Fruit fly (Drosophila melanogaster) whole organism, embryonic: Measurements from ENCODE around the gene TRAM.

ENCODE experiments used
- Abd-B ChIP-seq: fragments of 200-800 bp; sonication (Bioruptor generic); optimal IDR thresholded peaks from 2 replicates; lab custom pipeline; 2018; ENCODE audit warnings: missing biosample characterization, mild to moderate bottlenecking, missing genetic modification characterization, moderate library complexity
- Antp ChIP-seq: fragments of 200-800 bp; sonication (Bioruptor generic); optimal IDR thresholded peaks from 3 replicates; lab custom pipeline; 2016; ENCODE audit warnings: missing biosample characterization, missing genetic modification characterization
- C15 ChIP-seq: fragments of 200-800 bp; sonication (Bioruptor generic); IDR thresholded peaks from 3 replicates; pipeline ENCODE4 v1.3.6; 2022; ENCODE audit warnings: missing biosample characterization, missing genetic modification characterization
- CG10274 ChIP-seq: fragments of 200-800 bp; sonication (Bioruptor generic); optimal IDR thresholded peaks from 3 replicates; lab custom pipeline; 2017; ENCODE audit warnings: missing biosample characterization, mild to moderate bottlenecking, missing genetic modification characterization
- CG11504 ChIP-seq: fragments of 200-800 bp; sonication (Bioruptor generic); optimal IDR thresholded peaks from 3 replicates; lab custom pipeline; 2019; ENCODE audit warnings: missing biosample characterization, mild to moderate bottlenecking, missing genetic modification characterization, moderate library complexity
- CG12219 ChIP-seq: fragments of 200-800 bp; sonication (Bioruptor generic); optimal IDR thresholded peaks from 3 replicates; lab custom pipeline; 2018; ENCODE audit warnings: missing biosample characterization, mild to moderate bottlenecking, missing genetic modification characterization
- CG13123 ChIP-seq: fragments of 200-800 bp; sonication (Bioruptor generic); optimal IDR thresholded peaks from 2 replicates; lab custom pipeline; 2016; ENCODE audit warnings: missing biosample characterization, missing genetic modification characterization
- CG13624 ChIP-seq: fragments of 200-800 bp; sonication (Bioruptor generic); optimal IDR thresholded peaks from 2 replicates; lab custom pipeline; 2016; ENCODE audit warnings: missing biosample characterization, missing genetic modification characterization
- CG13775 ChIP-seq: fragments of 200-800 bp; sonication (Bioruptor generic); optimal IDR thresholded peaks from 3 replicates; lab custom pipeline; 2017; ENCODE audit warnings: missing biosample characterization, mild to moderate bottlenecking, missing genetic modification characterization
- CG1603 ChIP-seq: fragments of 200-800 bp; sonication (Bioruptor generic); optimal IDR thresholded peaks from 2 replicates; lab custom pipeline; 2019; ENCODE audit warnings: missing biosample characterization, mild to moderate bottlenecking, missing genetic modification characterization, moderate library complexity
- CG17912 ChIP-seq: fragments of 200-800 bp; sonication (Bioruptor generic); optimal IDR thresholded peaks from 2 replicates; lab custom pipeline; 2018; ENCODE audit warnings: missing biosample characterization, mild to moderate bottlenecking, missing genetic modification characterization
- CG1832 ChIP-seq: fragments of 200-800 bp; sonication (Bioruptor generic); optimal IDR thresholded peaks from 2 replicates; lab custom pipeline; 2017; ENCODE audit warnings: missing biosample characterization, mild to moderate bottlenecking, missing genetic modification characterization, inconsistent platforms
- CG31365 ChIP-seq: fragments of 200-800 bp; sonication (Bioruptor generic); optimal IDR thresholded peaks from 2 replicates; lab custom pipeline; 2018; ENCODE audit warnings: missing biosample characterization, mild to moderate bottlenecking, missing genetic modification characterization
- CG42726 ChIP-seq: fragments of 200-800 bp; sonication (Bioruptor generic); IDR thresholded peaks from 2 replicates; pipeline ENCODE4 v1.3.6; 2022; ENCODE audit warnings: missing biosample characterization, missing genetic modification characterization; ENCODE audit not compliant: partially characterized antibody
- CG6791 ChIP-seq: fragments of 200-800 bp; sonication (Bioruptor generic); IDR thresholded peaks from 3 replicates; pipeline ENCODE4 v1.3.6; 2022; ENCODE audit warnings: missing biosample characterization, missing genetic modification characterization; ENCODE audit not compliant: partially characterized antibody
- CG7271 ChIP-seq: fragments of 200-800 bp; sonication (Bioruptor generic); optimal IDR thresholded peaks from 2 replicates; lab custom pipeline; 2018; ENCODE audit warnings: missing biosample characterization, mild to moderate bottlenecking, missing genetic modification characterization, moderate library complexity
- CG8478 ChIP-seq: fragments of >200 bp; optimal IDR thresholded peaks from 2 replicates; lab custom pipeline; 2018
- Chrac-16 ChIP-seq: fragments of 200-800 bp; sonication (Bioruptor generic); optimal IDR thresholded peaks from 3 replicates; lab custom pipeline; 2016; ENCODE audit warnings: missing biosample characterization, missing genetic modification characterization
- Dek ChIP-seq: fragments of 200-800 bp; sonication (Bioruptor generic); optimal IDR thresholded peaks from 3 replicates; lab custom pipeline; 2019; ENCODE audit warnings: missing biosample characterization, mild to moderate bottlenecking, missing genetic modification characterization, moderate library complexity
- Elba2 ChIP-seq: fragments of 200-800 bp; sonication (Bioruptor generic); optimal IDR thresholded peaks from 3 replicates; lab custom pipeline; 2016; ENCODE audit warnings: missing biosample characterization, missing genetic modification characterization
- Gug ChIP-seq: fragments of 200-800 bp; sonication (Bioruptor generic); IDR thresholded peaks from 4 replicates; pipeline ENCODE4 v1.3.6; 2022; ENCODE audit warnings: missing biosample characterization, missing genetic modification characterization
- HLH3B ChIP-seq: fragments of 200-800 bp; sonication (Bioruptor generic); IDR thresholded peaks from 2 replicates; pipeline ENCODE4 v1.3.6; 2022; ENCODE audit warnings: missing biosample characterization, missing genetic modification characterization
- Hr51 ChIP-seq, 2 experiments: fragments of 200-800 bp; sonication (Bioruptor generic); optimal IDR thresholded peaks; 2 replicates in 1 of 2; 3 replicates in 1 of 2; lab custom pipeline; 2016 to 2018; ENCODE audit warnings: missing biosample characterization in 2 of 2, missing genetic modification characterization in 2 of 2, mild to moderate bottlenecking in 1 of 2, moderate library complexity in 1 of 2
- Mad ChIP-seq: fragments of 200-800 bp; sonication (Bioruptor generic); optimal IDR thresholded peaks from 2 replicates; lab custom pipeline; 2016; ENCODE audit warnings: missing biosample characterization, missing genetic modification characterization
- Nf-YC ChIP-seq: fragments of 200-800 bp; optimal IDR thresholded peaks from 3 replicates; lab custom pipeline; 2019; ENCODE audit warnings: missing biosample characterization, mild to moderate bottlenecking, missing genetic modification characterization, moderate library complexity
- Opbp ChIP-seq: fragments of 200-800 bp; sonication (Bioruptor generic); IDR thresholded peaks from 3 replicates; pipeline ENCODE4 v1.3.6; 2022; ENCODE audit warnings: missing biosample characterization, missing genetic modification characterization; ENCODE audit not compliant: partially characterized antibody
- ac ChIP-seq: fragments of 200-800 bp; sonication (Bioruptor generic); optimal IDR thresholded peaks from 3 replicates; lab custom pipeline; 2017; ENCODE audit warnings: missing biosample characterization, mild to moderate bottlenecking, missing genetic modification characterization
- al ChIP-seq: fragments of 200-800 bp; sonication (Bioruptor generic); IDR thresholded peaks from 2 replicates; pipeline ENCODE4 v1.3.6; 2022; ENCODE audit warnings: missing biosample characterization, missing genetic modification characterization
- bowl ChIP-seq: fragments of 200-800 bp; sonication (Bioruptor generic); IDR thresholded peaks from 2 replicates; pipeline ENCODE4 v1.3.6; 2022; ENCODE audit warnings: missing biosample characterization, missing genetic modification characterization
- crp ChIP-seq, 2 experiments: fragments of 200-800 bp; sonication (Bioruptor generic); optimal IDR thresholded peaks; 2 replicates in 1 of 2; 3 replicates in 1 of 2; lab custom pipeline; 2017; ENCODE audit warnings: missing biosample characterization in 2 of 2, missing genetic modification characterization in 2 of 2, mild to moderate bottlenecking in 1 of 2, moderate library complexity in 1 of 2
- da ChIP-seq: fragments of 200-800 bp; sonication (Bioruptor generic); optimal IDR thresholded peaks from 2 replicates; lab custom pipeline; 2016; ENCODE audit warnings: missing biosample characterization, missing genetic modification characterization
- dm ChIP-seq: fragments of 200-800 bp; sonication (Bioruptor generic); optimal IDR thresholded peaks from 3 replicates; lab custom pipeline; 2016; ENCODE audit warnings: missing biosample characterization, missing genetic modification characterization
- dpn ChIP-seq, 2 experiments: fragments of 200-800 bp; sonication (Bioruptor generic); optimal IDR thresholded peaks; 3 replicates each; lab custom pipeline; 2016; ENCODE audit warnings: missing biosample characterization in 2 of 2, missing genetic modification characterization in 2 of 2
- gcm ChIP-seq: fragments of 200-800 bp; sonication (Bioruptor generic); optimal IDR thresholded peaks from 2 replicates; lab custom pipeline; 2019; ENCODE audit warnings: missing biosample characterization, mild to moderate bottlenecking, missing genetic modification characterization, moderate library complexity
- gcm2 ChIP-seq: fragments of 200-800 bp; sonication (Bioruptor generic); optimal IDR thresholded peaks from 2 replicates; lab custom pipeline; 2016; ENCODE audit warnings: missing biosample characterization, missing genetic modification characterization
- grau ChIP-seq: fragments of 200-800 bp; optimal IDR thresholded peaks from 3 replicates; lab custom pipeline; 2019; ENCODE audit warnings: missing biosample characterization, mild to moderate bottlenecking, missing genetic modification characterization, moderate library complexity
- lola ChIP-seq, 3 experiments: fragments of >200 bp in 2 of 3; fragments of 200-800 bp in 1 of 3; sonication (Bioruptor generic) in 1 of 3; optimal IDR thresholded peaks; 2 replicates each; lab custom pipeline; 2017 to 2019; ENCODE audit warnings: missing biosample characterization in 3 of 3, missing genetic modification characterization in 3 of 3, mild to moderate bottlenecking in 1 of 3, moderate library complexity in 1 of 3
- nau ChIP-seq: fragments of 200-800 bp; sonication (Bioruptor generic); optimal IDR thresholded peaks from 3 replicates; lab custom pipeline; 2017; ENCODE audit warnings: missing biosample characterization, mild to moderate bottlenecking, missing genetic modification characterization, missing genetic modification reagents
- pb ChIP-seq: fragments of 200-800 bp; sonication (Bioruptor generic); optimal IDR thresholded peaks from 3 replicates; lab custom pipeline; 2016; ENCODE audit warnings: missing biosample characterization, missing genetic modification characterization
- ranshi ChIP-seq: fragments of 200-800 bp; sonication (Bioruptor generic); IDR thresholded peaks from 2 replicates; pipeline ENCODE4 v1.3.6; 2022; ENCODE audit warnings: missing biosample characterization, missing genetic modification characterization
- sens-2 ChIP-seq: fragments of 200-800 bp; sonication (Bioruptor generic); IDR thresholded peaks from 2 replicates; pipeline ENCODE4 v1.3.6; 2022; ENCODE audit warnings: missing biosample characterization, missing genetic modification characterization
- seq ChIP-seq: fragments of 200-800 bp; sonication (Bioruptor generic); IDR thresholded peaks from 2 replicates; pipeline ENCODE4 v1.3.6; 2022; ENCODE audit warnings: missing biosample characterization, missing genetic modification characterization
- slbo ChIP-seq: fragments of 200-800 bp; sonication (Bioruptor generic); IDR thresholded peaks from 2 replicates; pipeline ENCODE4 v1.3.6; 2022; ENCODE audit warnings: missing biosample characterization, missing genetic modification characterization
- tgo ChIP-seq: fragments of 200-800 bp; sonication (Bioruptor generic); IDR thresholded peaks from 3 replicates; pipeline ENCODE4 v1.3.6; 2022; ENCODE audit warnings: missing biosample characterization, missing genetic modification characterization
- tin ChIP-seq: fragments of 200-800 bp; sonication (Bioruptor generic); optimal IDR thresholded peaks from 3 replicates; lab custom pipeline; 2016; ENCODE audit warnings: missing biosample characterization, missing genetic modification characterization
- tio ChIP-seq: fragments of 200-800 bp; sonication (Bioruptor generic); optimal IDR thresholded peaks from 2 replicates; lab custom pipeline; 2017; ENCODE audit warnings: missing biosample characterization, missing genetic modification characterization, inconsistent platforms
- twi ChIP-seq: fragments of 200-800 bp; optimal IDR thresholded peaks from 2 replicates; lab custom pipeline; 2019; ENCODE audit warnings: missing biosample characterization, mild to moderate bottlenecking, missing genetic modification characterization, moderate library complexity
- tx ChIP-seq: fragments of 200-800 bp; sonication (Bioruptor generic); optimal IDR thresholded peaks from 2 replicates; lab custom pipeline; 2016; ENCODE audit warnings: missing biosample characterization, missing genetic modification characterization
- vfl ChIP-seq: fragments of 200-800 bp; sonication (Bioruptor generic); optimal IDR thresholded peaks from 2 replicates; lab custom pipeline; 2016; ENCODE audit warnings: missing biosample characterization, missing genetic modification characterization
- zen ChIP-seq: fragments of 200-800 bp; sonication (Bioruptor generic); optimal IDR thresholded peaks from 3 replicates; lab custom pipeline; 2018; ENCODE audit warnings: missing biosample characterization, mild to moderate bottlenecking, missing genetic modification characterization, moderate library complexity
- zen2 ChIP-seq: fragments of 200-800 bp; sonication (Bioruptor generic); IDR thresholded peaks from 3 replicates; pipeline ENCODE4 v1.3.6; 2022; ENCODE audit warnings: missing biosample characterization, missing genetic modification characterization; ENCODE audit not compliant: partially characterized antibody
- zfh2 ChIP-seq: fragments of 200-800 bp; sonication (Bioruptor generic); optimal IDR thresholded peaks from 2 replicates; lab custom pipeline; 2016; ENCODE audit warnings: missing biosample characterization, missing genetic modification characterization

Gene TRAM

dm6 chrX:948285-948556 is 13.2 kb downstream of the TRAM start (continued):
- TF ChIP-seq CG7271 (tag; lab: Kevin White, UChicago) (no peak), CG12219 (GFP tag; lab: Kevin White, UChicago) (no peak), gcm2 (GFP tag; lab: Kevin White, UChicago) (no peak), CG11504 (tag; lab: Kevin White, UChicago) (no peak), Antp (GFP tag; lab: Kevin White, UChicago) (peak; percentile 45), HLH3B (GFP tag; lab: Robert Waterston, UW) (0 out of 2 replicates have a peak, but pooled peaks have one; percentile 19), twi (tag; lab: Kevin White, UChicago) (no peak), CG13123 (GFP tag; lab: Kevin White, UChicago) (no peak), CG13775 (GFP tag; lab: Kevin White, UChicago) (no peak), Mad (GFP tag; lab: Kevin White, UChicago) (no peak), dm (GFP tag; lab: Kevin White, UChicago) (no peak), Gug (peak; percentile 40; the same call in 2 of the 4 replicates), zen (tag; lab: Kevin White, UChicago) (no peak), CG31365 (no peak), CG17912 (GFP tag; lab: Kevin White, UChicago) (no peak), CG10274 (GFP tag; lab: Kevin White, UChicago) (no peak), CG6791 (no peak), Elba2 (GFP tag; lab: Kevin White, UChicago) (no peak), tio (GFP tag; lab: Kevin White, UChicago) (no peak), pb (GFP tag; lab: Kevin White, UChicago) (peak; percentile 11), gcm (GFP tag; lab: Kevin White, UChicago) (no peak), ac (GFP tag; lab: Kevin White, UChicago) (no peak), bowl (no peak), Nf-YC (tag; lab: Kevin White, UChicago) (no peak), dpn (GFP tag; optimal IDR thresholded peaks at IDR 0.05; lab: Kevin White, UChicago) (peak in 1 of 2 experiments; percentile 21), crp (GFP tag; optimal IDR thresholded peaks at IDR 0.05; lab: Kevin White, UChicago) (no peak), grau (tag; lab: Kevin White, UChicago) (peak; percentile 79), slbo (peak; percentile 69), lola (GFP tag; optimal IDR thresholded peaks at IDR 0.05; lab: Kevin White, UChicago) (no peak), Chrac-16 (GFP tag; lab: Kevin White, UChicago) (no peak), vfl (GFP tag; lab: Kevin White, UChicago) (no peak), tin (GFP tag; lab: Kevin White, UChicago) (no peak), CG1603 (tag; lab: Kevin White, UChicago) (peak; percentile 7), Dek (no peak), nau (GFP tag; lab: Kevin White, UChicago) (no peak), tgo (GFP tag; lab: Robert Waterston, UW) (0 out of 3 replicates have a peak, but pooled peaks have one; percentile 20), da (GFP tag; lab: Kevin White, UChicago) (no peak), zen2 (no peak), tx (GFP tag; lab: Kevin White, UChicago) (no peak), C15 (no peak), CG8478 (lab: Kevin White, UChicago) (no peak), Abd-B (GFP tag; lab: Kevin White, UChicago) (no peak), Hr51 (GFP tag; optimal IDR thresholded peaks at IDR 0.05; lab: Kevin White, UChicago) (no peak), zfh2 (GFP tag; lab: Kevin White, UChicago) (peak; percentile 45), sens-2 (GFP tag; lab: Robert Waterston, UW) (no peak), Opbp (GFP tag; lab: Robert Waterston, UW) (no peak), CG42726 (GFP tag; lab: Robert Waterston, UW) (no peak), CG13624 (GFP tag; lab: Kevin White, UChicago) (peak; percentile 50), seq (GFP tag; lab: Robert Waterston, UW) (no peak), CG1832 (GFP tag; lab: Kevin White, UChicago) (no peak), al (GFP tag; lab: Robert Waterston, UW) (peak; percentile 53; the same call in 1 of the 2 replicates), ranshi (GFP tag; lab: Robert Waterston, UW) (0 out of 2 replicates have a peak, but pooled peaks have one; percentile 26)
